Worm (Caenorhabditis elegans): Measurements from ENCODE around the gene Y54F10AM.15.

ce11 chrIII:2549620-2550019 is 21.1 kb upstream of the Y54F10AM.15 start, which contains the start of gene feh-1:
- TF ChIP-seq dmd-4 (tag; optimal IDR thresholded peaks at IDR 0.05) (no peak), sem-4 (tag; optimal IDR thresholded peaks at IDR 0.05) (no peak)
